Fruit fly (Drosophila melanogaster) whole organism, prepupa: ENCODE measurements around the gene CG12766.

ENCODE experiments used
- Blimp-1 ChIP-seq: fragments of 200-800 bp; sonication (Bioruptor generic); optimal IDR thresholded peaks from 3 replicates; lab custom pipeline; 2017; ENCODE audit warnings: missing biosample characterization, missing genetic modification characterization, mild to moderate bottlenecking, moderate library complexity, missing genetic modification reagents
- CG1621 ChIP-seq: fragments of 200-800 bp; sonication (Bioruptor generic); optimal IDR thresholded peaks from 3 replicates; lab custom pipeline; 2018; ENCODE audit warnings: missing biosample characterization, mild to moderate bottlenecking, missing genetic modification characterization
- CG6276 ChIP-seq: fragments of 200-800 bp; sonication (Bioruptor generic); optimal IDR thresholded peaks from 2 replicates; lab custom pipeline; 2017; ENCODE audit warnings: missing biosample characterization, mild to moderate bottlenecking, missing genetic modification characterization
- Hr39 ChIP-seq: fragments of 200-800 bp; sonication (Bioruptor generic); optimal IDR thresholded peaks from 2 replicates; lab custom pipeline; 2016; ENCODE audit warnings: missing biosample characterization, missing genetic modification characterization
- eg ChIP-seq: fragments of 200-800 bp; sonication (Bioruptor generic); IDR thresholded peaks from 3 replicates; pipeline ENCODE4 v1.3.6; 2022; ENCODE audit warnings: missing biosample characterization, missing genetic modification characterization

dm6 chr3L:3949205-3949604 is 9.3 kb upstream of the CG12766 start, which contains the start of gene CG14983:
- TF ChIP-seq CG6276 (GFP tag; lab: Kevin White, UChicago), result no peak
- no peak for TF ChIP-seq CG1621 (tag; lab: Kevin White, UChicago)
- no peak for TF ChIP-seq Blimp-1 (GFP tag; lab: Kevin White, UChicago)
- TF ChIP-seq Hr39 (GFP tag; lab: Kevin White, UChicago), result no peak
- TF ChIP-seq eg, result no peak
